Fruit fly (Drosophila melanogaster): ENCODE results near the gene CG31674.

- TF ChIP-seq Atf-2 (GFP tag; optimal IDR thresholded peaks at IDR 0.05) (no peak), jigr1 (GFP tag; IDR thresholded peaks at IDR 0.05) (no peak), CG3726 (GFP tag; IDR thresholded peaks at IDR 0.05) (no peak), MBD-R2 (GFP tag; IDR thresholded peaks at IDR 0.05) (no peak), dati (GFP tag; IDR thresholded peaks at IDR 0.05) (no peak), Lim3 (GFP tag; IDR thresholded peaks at IDR 0.05) (no peak), HLH4C (GFP tag; IDR thresholded peaks at IDR 0.05; ENCODE audit: partially characterized antibody) (no peak), CTCF (GFP tag; optimal IDR thresholded peaks at IDR 0.05) (no peak), NK7.1 (GFP tag; optimal IDR thresholded peaks at IDR 0.05) (no peak), az2 (GFP tag; optimal IDR thresholded peaks at IDR 0.05) (no peak), CG15011 (GFP tag; optimal IDR thresholded peaks at IDR 0.05) (no peak)
Measured at dm6 chr2L:20852092-20852628, 21.1 kb downstream of the CG31674 start, which contains the start of gene twit.

Measured in whole organism, embryonic.